Fruit fly (Drosophila melanogaster): ENCODE measurements around the gene Polr2B.

Gene Polr2B

DNA sequence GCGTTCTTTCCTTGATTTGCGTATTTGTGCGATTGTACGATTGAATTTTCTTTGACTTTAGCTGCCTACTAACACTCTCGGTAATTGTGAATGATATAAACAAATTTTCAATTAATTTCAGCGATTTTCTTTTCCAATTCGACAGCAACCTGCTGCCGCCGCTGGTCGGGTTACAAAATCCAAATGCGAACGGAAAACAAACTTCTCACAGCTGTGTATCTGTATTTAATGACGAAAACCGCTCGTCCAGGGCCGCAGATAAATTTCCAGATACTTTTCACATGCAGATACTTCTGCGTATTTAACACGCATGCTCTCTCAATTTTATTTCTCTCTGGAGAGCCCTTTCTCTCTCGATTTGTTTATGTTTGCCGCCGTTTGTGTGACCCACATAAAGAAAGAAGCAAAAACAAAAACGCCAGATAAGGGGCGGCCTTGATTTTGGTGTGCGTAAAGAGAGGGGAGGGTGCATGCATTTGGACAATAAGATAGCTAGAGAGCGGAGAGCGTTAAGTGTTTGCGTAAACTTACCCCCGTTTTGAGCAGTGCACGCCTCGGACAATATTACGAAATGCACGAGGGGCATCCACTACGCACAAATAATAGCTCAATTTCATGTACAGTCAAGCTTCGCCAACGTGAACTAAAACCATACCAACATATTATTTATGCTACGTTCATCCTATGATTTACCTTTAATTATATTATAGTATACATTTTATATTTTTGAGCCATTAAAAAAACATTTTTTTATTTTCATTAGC, 17.3 kb upstream of the Polr2B start, which contains the start of gene CG12402 (continued):
- TF ChIP-seq ken (GFP tag; IDR thresholded peaks at IDR 0.05) (peak; percentile 88), CG1233 (GFP tag; optimal IDR thresholded peaks at IDR 0.05) (peak; percentile 81), Trl (optimal IDR thresholded peaks at IDR 0.05) (peak; percentile 94 to 96), Trl (GFP tag; optimal IDR thresholded peaks at IDR 0.05) (peak; percentile 87), Ets65A (GFP tag) (peak; percentile 95), CG17361 (GFP tag; IDR thresholded peaks at IDR 0.05) (peak; percentile 89), Ssrp (tag; optimal IDR thresholded peaks at IDR 0.05) (peak; percentile 81), CG8089 (GFP tag; optimal IDR thresholded peaks at IDR 0.05) (peak; percentile 61), fu2 (GFP tag; optimal IDR thresholded peaks at IDR 0.05) (no peak), Taf1 (GFP tag; IDR thresholded peaks at IDR 0.05) (peak; percentile 50; the same call in 1 of the 2 replicates), CG30403 (GFP tag; optimal IDR thresholded peaks at IDR 0.05) (peak; percentile 85), Atf-2 (GFP tag; optimal IDR thresholded peaks at IDR 0.05) (peak; percentile 36), insv (GFP tag; optimal IDR thresholded peaks at IDR 0.05) (peak in 1 of 2 experiments; percentile 40), ttk (GFP tag; IDR thresholded peaks at IDR 0.05) (peak; percentile 85), CG34422 (GFP tag; IDR thresholded peaks at IDR 0.05) (peak; percentile 91), CG11247 (GFP tag; IDR thresholded peaks at IDR 0.05) (peak; percentile 78), dm (GFP tag; optimal IDR thresholded peaks at IDR 0.05) (peak; percentile 60), nmo (GFP tag; optimal IDR thresholded peaks at IDR 0.05) (peak; percentile 78), CG10267 (tag; optimal IDR thresholded peaks at IDR 0.05) (peak; percentile 78), BtbVII (GFP tag; optimal IDR thresholded peaks at IDR 0.05) (peak; percentile 80), CG2678 (tag; optimal IDR thresholded peaks at IDR 0.05) (peak; percentile 87), salm (tag; optimal IDR thresholded peaks at IDR 0.05) (peak; percentile 63), sr (GFP tag; IDR thresholded peaks at IDR 0.05) (peak; percentile 72), Ptx1 (GFP tag; IDR thresholded peaks at IDR 0.05) (peak; percentile 89), CG4854 (GFP tag; optimal IDR thresholded peaks at IDR 0.05) (peak; percentile 44), CG18599 (GFP tag; optimal IDR thresholded peaks at IDR 0.05) (peak; percentile 88), jing (GFP tag; optimal IDR thresholded peaks at IDR 0.05) (peak; percentile 56), CG9876 (GFP tag; optimal IDR thresholded peaks at IDR 0.05) (peak; percentile 30), ssp (GFP tag; IDR thresholded peaks at IDR 0.05) (peak; percentile 69), croc (GFP tag; conservative IDR thresholded peaks at IDR 0.05) (peak; percentile 61), CG14710 (tag; optimal IDR thresholded peaks at IDR 0.05) (peak; percentile 66), CG7963 (GFP tag; IDR thresholded peaks at IDR 0.05; ENCODE audit: partially characterized antibody) (no peak), Sox100B (GFP tag; optimal IDR thresholded peaks at IDR 0.05) (peak; percentile 84), Fer2 (tag; optimal IDR thresholded peaks at IDR 0.05) (peak; percentile 65), Dbx (GFP tag; IDR thresholded peaks at IDR 0.05) (peak; percentile 75), sd (tag; optimal IDR thresholded peaks at IDR 0.05) (peak; percentile 69), rib (GFP tag; IDR thresholded peaks at IDR 0.05) (peak; percentile 85; the same call in 1 of the 2 replicates), phol (tag; optimal IDR thresholded peaks at IDR 0.05) (peak; percentile 86), CG11085 (GFP tag; IDR thresholded peaks at IDR 0.05) (0 out of 2 replicates have a peak, but pooled peaks have one; percentile 10), Dip3 (GFP tag; optimal IDR thresholded peaks at IDR 0.05) (peak; percentile 12), pfk (GFP tag; optimal IDR thresholded peaks at IDR 0.05) (no peak), sima (GFP tag; optimal IDR thresholded peaks at IDR 0.05) (no peak), CG16779 (GFP tag; IDR thresholded peaks at IDR 0.05) (0 out of 2 replicates have a peak, but pooled peaks have one; percentile 30), zfh1 (GFP tag; IDR thresholded peaks at IDR 0.05) (peak; percentile 89), Xbp1 (GFP tag; optimal IDR thresholded peaks at IDR 0.05) (peak; percentile 85), exex (tag; optimal IDR thresholded peaks at IDR 0.05) (no peak), CG9437 (GFP tag; optimal IDR thresholded peaks at IDR 0.05) (peak; percentile 63), unc-4 (GFP tag; IDR thresholded peaks at IDR 0.05; ENCODE audit: partially characterized antibody) (peak; percentile 42; the same call in 1 of the 2 replicates), HLH54F (GFP tag; optimal IDR thresholded peaks at IDR 0.05) (peak; percentile 19), Hr39 (optimal IDR thresholded peaks at IDR 0.05) (no peak)

Measured in whole organism, embryonic.